Worm (Caenorhabditis elegans) whole organism, L4 larva: ENCODE measurements around the gene secs-1.
A peak's percentile ranks its signal among the peaks of the same experiment; 100 is the strongest.

Experiments used
- F37D6.2 ChIP-seq: sonication (generic microtip); optimal IDR thresholded peaks from 2 replicates; lab custom pipeline; 2016; ENCODE audit warnings: mild to moderate bottlenecking, missing genetic modification characterization, missing compliant biosample characterization
- F44E2.7 ChIP-seq: fragments of 200-800 bp; sonication (Bioruptor generic); IDR thresholded peaks from 2 replicates; pipeline ENCODE4 v2.1.2; 2022; ENCODE audit warnings: missing genetic modification characterization, missing compliant biosample characterization
- F49E8.2 ChIP-seq: sonication (generic microtip); optimal IDR thresholded peaks from 2 replicates; lab custom pipeline; 2016; ENCODE audit warnings: missing compliant biosample characterization, mild to moderate bottlenecking, missing genetic modification characterization, borderline replicate concordance
- T26A8.4 ChIP-seq: fragments of 200-800 bp; sonication (Bioruptor generic); IDR thresholded peaks from 2 replicates; pipeline ENCODE4 v1.3.6; 2022; ENCODE audit warnings: missing genetic modification characterization, missing compliant biosample characterization
- Y48G9A.11 ChIP-seq: fragments of 200-800 bp; sonication (Bioruptor generic); IDR thresholded peaks from 2 replicates; pipeline ENCODE4 v1.3.6; 2022; ENCODE audit warnings: missing genetic modification reagents, missing genetic modification characterization, missing compliant biosample characterization
- ZK337.2 ChIP-seq: fragments of 200-800 bp; sonication (Bioruptor generic); IDR thresholded peaks from 2 replicates; pipeline ENCODE4 v1.3.6; 2022; ENCODE audit warnings: missing genetic modification reagents, missing genetic modification characterization, missing compliant biosample characterization
- aha-1 ChIP-seq: fragments of 150-350 bp; peaks from one replicate; lab custom pipeline; 2014; ENCODE audit warnings: missing biosample characterization, missing genetic modification characterization
- aly-2 ChIP-seq: sonication (generic microtip); optimal IDR thresholded peaks from 2 replicates; lab custom pipeline; 2018; ENCODE audit warnings: missing biosample characterization, missing genetic modification characterization
- ceh-20 ChIP-seq: fragments of 200-800 bp; sonication (Bioruptor generic); IDR thresholded peaks from 2 replicates; pipeline ENCODE4 v1.3.6; 2022; ENCODE audit warnings: missing genetic modification reagents, missing genetic modification characterization, missing compliant biosample characterization
- ceh-82 ChIP-seq: sonication (generic microtip); optimal IDR thresholded peaks from 2 replicates; lab custom pipeline; 2017; ENCODE audit warnings: missing biosample characterization, missing genetic modification characterization
- daf-12 ChIP-seq: fragments of 150-350 bp; optimal IDR thresholded peaks from 2 replicates; lab custom pipeline; 2014; ENCODE audit warnings: missing biosample characterization, missing genetic modification reagents, missing genetic modification characterization
- daf-16 ChIP-seq, 3 experiments: sonication (generic microtip); optimal IDR thresholded peaks; 2 replicates each; lab custom pipeline; 2016 to 2017; ENCODE audit warnings: missing genetic modification characterization in 3 of 3, missing genetic modification reagents in 3 of 3, mild to moderate bottlenecking in 2 of 3, missing compliant biosample characterization in 2 of 3, missing biosample characterization in 1 of 3, moderate library complexity in 1 of 3
- dmd-6 ChIP-seq: fragments of 200-800 bp; sonication (Bioruptor generic); IDR thresholded peaks from 2 replicates; pipeline ENCODE4 v1.3.6; 2022; ENCODE audit warnings: missing genetic modification reagents, missing genetic modification characterization, missing compliant biosample characterization
- dpl-1 ChIP-seq: fragments of 150-350 bp; optimal IDR thresholded peaks from 2 replicates; lab custom pipeline; 2014; ENCODE audit warnings: missing biosample characterization, missing genetic modification reagents, missing genetic modification characterization
- dve-1 ChIP-seq: sonication (generic microtip); optimal IDR thresholded peaks from 2 replicates; lab custom pipeline; 2017; ENCODE audit warnings: antibody characterized with exemption, mild to moderate bottlenecking, missing genetic modification characterization, missing compliant biosample characterization; ENCODE audit not compliant: insufficient read depth
- fkh-10 ChIP-seq: fragments of 150-350 bp; optimal IDR thresholded peaks from 2 replicates; lab custom pipeline; 2014; ENCODE audit warnings: missing biosample characterization, missing genetic modification reagents, missing genetic modification characterization
- fos-1 ChIP-seq: fragments of 150-350 bp; optimal IDR thresholded peaks from 2 replicates; lab custom pipeline; 2014; ENCODE audit warnings: missing biosample characterization, missing genetic modification characterization
- hlh-11 ChIP-seq: fragments of 200-800 bp; sonication (Bioruptor generic); optimal IDR thresholded peaks from 2 replicates; lab custom pipeline; 2018; ENCODE audit warnings: mild to moderate bottlenecking, missing genetic modification characterization, missing compliant biosample characterization
- hlh-30 ChIP-seq: sonication (generic microtip); optimal IDR thresholded peaks from 2 replicates; lab custom pipeline; 2017; ENCODE audit warnings: antibody characterized with exemption, mild to moderate bottlenecking, missing genetic modification characterization, missing compliant biosample characterization; ENCODE audit not compliant: insufficient read depth
- lin-1 ChIP-seq: fragments of 200-800 bp; sonication (Bioruptor generic); IDR thresholded peaks from 2 replicates; pipeline ENCODE4 v1.3.6; 2022; ENCODE audit warnings: missing genetic modification reagents, missing genetic modification characterization, missing compliant biosample characterization
- lin-15B ChIP-seq: fragments of 150-350 bp; sonication (generic microtip); optimal IDR thresholded peaks from 3 replicates; lab custom pipeline; 2014; ENCODE audit warnings: missing biosample characterization, missing genetic modification characterization
- lin-39 ChIP-seq: fragments of 150-350 bp; optimal IDR thresholded peaks from 2 replicates; lab custom pipeline; 2014; ENCODE audit warnings: missing biosample characterization, missing genetic modification reagents, missing genetic modification characterization
- lir-3 ChIP-seq: sonication (generic microtip); optimal IDR thresholded peaks from 2 replicates; lab custom pipeline; 2016; ENCODE audit warnings: mild to moderate bottlenecking, missing genetic modification characterization, missing compliant biosample characterization
- mdl-1 ChIP-seq, 2 experiments: fragments of 150-350 bp in 1 of 2; sonication (generic microtip) in 1 of 2; optimal IDR thresholded peaks; 2 replicates each; lab custom pipeline; 2014 to 2017; ENCODE audit warnings: missing biosample characterization in 2 of 2, missing genetic modification characterization in 2 of 2
- nhr-102 ChIP-seq: sonication (generic microtip); optimal IDR thresholded peaks from 2 replicates; lab custom pipeline; 2016; ENCODE audit warnings: mild to moderate bottlenecking, missing genetic modification characterization, moderate library complexity, missing compliant biosample characterization
- nhr-28 ChIP-seq: fragments of 150-350 bp; optimal IDR thresholded peaks from 2 replicates; lab custom pipeline; 2014; ENCODE audit warnings: missing biosample characterization, missing genetic modification characterization
- nhr-41 ChIP-seq: fragments of 200-800 bp; sonication (Bioruptor generic); IDR thresholded peaks from 2 replicates; pipeline ENCODE4 v1.3.6; 2022; ENCODE audit warnings: missing genetic modification reagents, missing genetic modification characterization, missing compliant biosample characterization
- nhr-48 ChIP-seq: sonication (generic microtip); optimal IDR thresholded peaks from 2 replicates; lab custom pipeline; 2016; ENCODE audit warnings: mild to moderate bottlenecking, missing genetic modification characterization, missing compliant biosample characterization
- nhr-77 ChIP-seq: fragments of 150-350 bp; optimal IDR thresholded peaks from 2 replicates; lab custom pipeline; 2014; ENCODE audit warnings: missing biosample characterization, missing genetic modification characterization
- pha-4 ChIP-seq, 2 experiments: fragments of 150-350 bp in 1 of 2; fragments of 200-800 bp in 1 of 2; sonication (Bioruptor generic) in 1 of 2; IDR thresholded peaks in 1 of 2; optimal IDR thresholded peaks in 1 of 2; 2 replicates each; pipeline versions ENCODE4 v1.3.6 to Lab custom; 2014 to 2022; ENCODE audit warnings: missing genetic modification characterization in 2 of 2, missing genetic modification reagents in 2 of 2, missing biosample characterization in 1 of 2, missing compliant biosample characterization in 1 of 2
- php-3 ChIP-seq: fragments of 200-800 bp; sonication (Bioruptor generic); IDR thresholded peaks from 2 replicates; pipeline ENCODE4 v1.3.6; 2022; ENCODE audit warnings: missing genetic modification reagents, missing genetic modification characterization, missing compliant biosample characterization
- pqm-1 ChIP-seq: sonication (generic microtip); optimal IDR thresholded peaks from 2 replicates; lab custom pipeline; 2017; ENCODE audit warnings: missing biosample characterization, missing genetic modification characterization
- rbr-2 ChIP-seq: sonication (generic microtip); optimal IDR thresholded peaks from 2 replicates; lab custom pipeline; 2016; ENCODE audit warnings: missing genotype, missing genetic modification characterization, missing compliant biosample characterization
- saeg-2 ChIP-seq: fragments of 200-800 bp; sonication (Bioruptor generic); IDR thresholded peaks from 2 replicates; pipeline ENCODE4 v1.3.6; 2022; ENCODE audit warnings: missing genetic modification reagents, missing genetic modification characterization, missing compliant biosample characterization
- sdz-12 ChIP-seq: fragments of 200-800 bp; sonication (Bioruptor generic); optimal IDR thresholded peaks from 2 replicates; lab custom pipeline; 2018; ENCODE audit warnings: mild to moderate bottlenecking, missing genetic modification characterization, missing compliant biosample characterization
- skn-1 ChIP-seq: fragments of 150-350 bp; optimal IDR thresholded peaks from 2 replicates; lab custom pipeline; 2014; ENCODE audit warnings: missing biosample characterization, missing genetic modification characterization
- snpc-1.2 ChIP-seq: fragments of 200-800 bp; sonication (Bioruptor generic); IDR thresholded peaks from 2 replicates; pipeline ENCODE4 v1.3.6; 2022; ENCODE audit warnings: missing genetic modification reagents, missing genetic modification characterization, missing compliant biosample characterization
- tag-97 ChIP-seq: fragments of 200-800 bp; sonication (Bioruptor generic); IDR thresholded peaks from 2 replicates; pipeline ENCODE4 v1.3.6; 2022; ENCODE audit warnings: missing genetic modification characterization, missing compliant biosample characterization
- tra-1 ChIP-seq: fragments of 200-800 bp; sonication (Bioruptor generic); IDR thresholded peaks from 2 replicates; pipeline ENCODE4 v1.3.6; 2022; ENCODE audit warnings: missing genetic modification reagents, missing genetic modification characterization, missing compliant biosample characterization
- unc-62 ChIP-seq, 3 experiments: fragments of 150-350 bp in 1 of 3; sonication (generic microtip); optimal IDR thresholded peaks in 2 of 3; peaks in 1 of 3; 1 replicate in 1 of 3; 2 replicates in 2 of 3; lab custom pipeline; 2014 to 2017; ENCODE audit warnings: missing biosample characterization in 3 of 3, missing genetic modification characterization in 3 of 3, missing genetic modification reagents in 3 of 3, missing genotype in 1 of 3
- zip-2 ChIP-seq: fragments of 150-350 bp; optimal IDR thresholded peaks from 2 replicates; lab custom pipeline; 2014; ENCODE audit warnings: missing biosample characterization, missing genetic modification characterization

secs-1 gene

DNA sequence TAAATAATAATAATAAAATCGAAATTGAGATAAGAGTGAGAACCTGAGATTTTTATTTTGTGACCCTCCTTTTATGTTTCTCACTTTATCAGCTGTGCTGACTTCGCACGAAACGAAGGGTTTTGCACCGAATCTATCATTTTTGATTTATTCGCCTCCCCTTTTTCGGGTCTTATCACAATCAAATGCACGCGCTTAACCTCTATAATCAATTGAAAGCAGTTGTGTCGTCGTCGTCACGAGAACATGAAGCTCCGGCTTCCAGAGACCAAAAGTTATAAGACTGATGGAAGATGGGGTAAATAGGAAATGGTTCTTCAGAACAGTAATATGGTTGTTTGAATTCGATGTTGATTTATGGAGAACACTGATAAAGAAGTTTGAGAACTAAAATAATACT lies 3.1 kb downstream of the secs-1 start, which contains the start of gene D1054.18:
Gene D1054.18, minus strand, starts transcription at position 45 of the 400 bp plus-strand sequence.
- TF ChIP-seq dve-1 (tag; lab: Kevin White, UChicago), result peak; percentile 67
- peak; percentile 63; the same call in 1 of the 2 replicates for TF ChIP-seq ceh-20 (GFP tag; lab: Robert Waterston, UW)
- no peak for TF ChIP-seq ZK337.2 (GFP tag; lab: Robert Waterston, UW)
- TF ChIP-seq sdz-12, result no peak
- TF ChIP-seq lin-1 (GFP tag; lab: Robert Waterston, UW), result peak; percentile 66; the same call in 1 of the 2 replicates
- no peak for TF ChIP-seq F37D6.2 (tag; lab: Kevin White, UChicago)
- peak; percentile 97 for TF ChIP-seq php-3 (GFP tag; lab: Robert Waterston, UW)
- TF ChIP-seq nhr-41, result peak; percentile 85
- peak; percentile 93 for TF ChIP-seq pqm-1 (tag; lab: Kevin White, UChicago)
- TF ChIP-seq dmd-6, result peak; percentile 95
- TF ChIP-seq pha-4 (GFP tag; IDR thresholded peaks at IDR 0.05; lab: Robert Waterston, UW), result peak; percentile 27; the same call in 1 of the 2 replicates
- no peak for TF ChIP-seq pha-4 (tag; optimal IDR thresholded peaks at IDR 0.05; lab: Kevin White, UChicago)
- TF ChIP-seq unc-62 (GFP tag; optimal IDR thresholded peaks at IDR 0.05 in 1 of 2; lab: Kevin White, UChicago), result peak; percentile 51 to 96
- no peak for TF ChIP-seq unc-62 (tag; optimal IDR thresholded peaks at IDR 0.05; lab: Kevin White, UChicago)
- peak; percentile 64 for TF ChIP-seq nhr-77 (tag; lab: Kevin White, UChicago)
- no peak for TF ChIP-seq daf-12
- no peak for TF ChIP-seq daf-16 (GFP tag; optimal IDR thresholded peaks at IDR 0.05; lab: Kevin White, UChicago)
- peak; percentile 89 for TF ChIP-seq daf-16 (tag; optimal IDR thresholded peaks at IDR 0.05; lab: Kevin White, UChicago)
- TF ChIP-seq nhr-48 (tag; lab: Kevin White, UChicago), result peak; percentile 30
- no peak for TF ChIP-seq lin-15B
- TF ChIP-seq hlh-30, result peak; percentile 55
- TF ChIP-seq nhr-28 (tag; lab: Kevin White, UChicago), result peak; percentile 84
- peak; percentile 36 for TF ChIP-seq aha-1 (tag; lab: Kevin White, UChicago)
- peak in 1 of 2 experiments; percentile 39 for TF ChIP-seq mdl-1 (tag; optimal IDR thresholded peaks at IDR 0.05; lab: Kevin White, UChicago)
- TF ChIP-seq F44E2.7 (GFP tag; lab: Robert Waterston, UW), result no peak
- no peak for TF ChIP-seq T26A8.4
- TF ChIP-seq nhr-102 (tag; lab: Kevin White, UChicago), result peak; percentile 42
- peak; percentile 42; the same call in 1 of the 2 replicates for TF ChIP-seq saeg-2
- TF ChIP-seq hlh-11, result peak; percentile 91
- no peak for TF ChIP-seq dpl-1 (GFP tag; lab: Kevin White, UChicago)
- TF ChIP-seq lin-39 (tag; lab: Kevin White, UChicago), result no peak
- TF ChIP-seq tra-1 (GFP tag; lab: Robert Waterston, UW), result peak; percentile 66; the same call in 1 of the 2 replicates

DNA sequence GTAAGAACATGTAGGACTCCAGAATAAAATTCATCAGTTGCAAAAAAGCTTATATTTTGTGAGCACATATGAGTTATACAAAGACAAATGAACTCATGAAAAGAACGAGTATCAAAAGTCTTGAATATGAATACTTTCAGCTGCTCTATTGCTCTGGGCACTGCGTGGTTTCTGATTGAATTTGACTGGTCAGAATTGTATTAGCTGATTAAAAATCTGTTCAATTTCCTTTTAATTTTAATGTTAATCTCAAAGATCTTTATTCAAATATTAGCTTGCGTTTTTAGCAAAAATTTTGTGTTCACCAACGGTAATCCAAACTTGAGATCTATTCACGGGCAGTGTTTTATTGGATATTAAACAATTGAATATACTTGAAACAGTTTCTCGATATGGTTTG lies 6.2 kb downstream of the secs-1 start, which contains the start of gene srh-184:
Gene srh-184, minus strand, starts transcription at position 101 of the 400 bp plus-strand sequence.
- TF ChIP-seq php-3 (GFP tag; lab: Robert Waterston, UW), result no peak
- TF ChIP-seq skn-1 (tag; lab: Kevin White, UChicago), result no peak
- TF ChIP-seq ceh-82, result no peak
- no peak for TF ChIP-seq tag-97 (GFP tag; lab: Robert Waterston, UW)
- no peak for TF ChIP-seq snpc-1.2 (GFP tag; lab: Robert Waterston, UW)
- no peak for TF ChIP-seq fkh-10
- TF ChIP-seq fos-1, result no peak
- no peak for TF ChIP-seq aly-2 (tag; lab: Kevin White, UChicago)
- TF ChIP-seq zip-2 (tag; lab: Kevin White, UChicago), result no peak
- no peak for TF ChIP-seq T26A8.4
- TF ChIP-seq rbr-2 (tag; lab: Kevin White, UChicago), result no peak
- TF ChIP-seq lin-15B, result no peak
- no peak for TF ChIP-seq Y48G9A.11 (GFP tag; lab: Robert Waterston, UW)
- TF ChIP-seq lir-3 (tag; lab: Kevin White, UChicago), result no peak
- TF ChIP-seq F49E8.2, result no peak
